Worm (Caenorhabditis elegans) whole organism, L4 larva: ENCODE measurements around the gene M01H9.3.

Experiments used
- F37D6.2 ChIP-seq: sonication (generic microtip); optimal IDR thresholded peaks from 2 replicates; lab custom pipeline; 2016; ENCODE audit warnings: mild to moderate bottlenecking, missing genetic modification characterization, missing compliant biosample characterization
- F44E2.7 ChIP-seq: fragments of 200-800 bp; sonication (Bioruptor generic); IDR thresholded peaks from 2 replicates; pipeline ENCODE4 v2.1.2; 2022; ENCODE audit warnings: missing genetic modification characterization, missing compliant biosample characterization
- T26A8.4 ChIP-seq: fragments of 200-800 bp; sonication (Bioruptor generic); IDR thresholded peaks from 2 replicates; pipeline ENCODE4 v1.3.6; 2022; ENCODE audit warnings: missing genetic modification characterization, missing compliant biosample characterization
- Y105C5A.15 ChIP-seq: fragments of 200-800 bp; sonication (Bioruptor generic); IDR thresholded peaks from 2 replicates; pipeline ENCODE4 v1.3.6; 2022; ENCODE audit warnings: missing genetic modification characterization, missing compliant biosample characterization
- Y75B8A.6 ChIP-seq: fragments of 200-800 bp; sonication (Bioruptor generic); IDR thresholded peaks from 2 replicates; pipeline ENCODE4 v1.3.6; 2022; ENCODE audit warnings: missing genetic modification reagents, missing genetic modification characterization, missing compliant biosample characterization
- aly-2 ChIP-seq: sonication (generic microtip); optimal IDR thresholded peaks from 2 replicates; lab custom pipeline; 2018; ENCODE audit warnings: missing biosample characterization, missing genetic modification characterization
- ama-1 ChIP-seq: fragments of 150-350 bp; optimal IDR thresholded peaks from 2 replicates; lab custom pipeline; 2014; ENCODE audit warnings: inconsistent platforms, mixed read lengths
- arid-1 ChIP-seq: fragments of 200-800 bp; sonication (Bioruptor generic); conservative IDR thresholded peaks from 2 replicates; pipeline ENCODE4 v1.3.6; 2022; ENCODE audit warnings: missing genetic modification reagents, missing genetic modification characterization, missing compliant biosample characterization
- attf-4 ChIP-seq: sonication (generic microtip); optimal IDR thresholded peaks from 3 replicates; lab custom pipeline; 2017; ENCODE audit warnings: missing biosample characterization, missing genetic modification characterization
- ceh-20 ChIP-seq: fragments of 200-800 bp; sonication (Bioruptor generic); IDR thresholded peaks from 2 replicates; pipeline ENCODE4 v1.3.6; 2022; ENCODE audit warnings: missing genetic modification reagents, missing genetic modification characterization, missing compliant biosample characterization
- ceh-28 ChIP-seq: fragments of 150-350 bp; optimal IDR thresholded peaks from 2 replicates; lab custom pipeline; 2014; ENCODE audit warnings: missing biosample characterization, missing genetic modification reagents, missing genetic modification characterization
- ceh-44 ChIP-seq: fragments of 200-800 bp; sonication (Bioruptor generic); IDR thresholded peaks from 2 replicates; pipeline ENCODE4 v1.3.6; 2022; ENCODE audit warnings: missing genetic modification reagents, missing genetic modification characterization, missing compliant biosample characterization
- cey-2 ChIP-seq: sonication (generic microtip); optimal IDR thresholded peaks from 3 replicates; lab custom pipeline; 2017; ENCODE audit warnings: missing genetic modification characterization, mild to moderate bottlenecking, missing compliant biosample characterization, antibody characterized with exemption, borderline replicate concordance; ENCODE audit not compliant: insufficient read depth
- daf-16 ChIP-seq, 3 experiments: sonication (generic microtip); optimal IDR thresholded peaks; 2 replicates each; lab custom pipeline; 2016 to 2017; ENCODE audit warnings: missing genetic modification characterization in 3 of 3, missing genetic modification reagents in 3 of 3, mild to moderate bottlenecking in 2 of 3, missing compliant biosample characterization in 2 of 3, missing biosample characterization in 1 of 3, moderate library complexity in 1 of 3
- daf-8 ChIP-seq: fragments of 200-800 bp; sonication (Bioruptor generic); IDR thresholded peaks from 2 replicates; pipeline ENCODE4 v1.3.6; 2022; ENCODE audit warnings: missing genetic modification characterization, missing compliant biosample characterization
- dve-1 ChIP-seq: sonication (generic microtip); optimal IDR thresholded peaks from 2 replicates; lab custom pipeline; 2017; ENCODE audit warnings: antibody characterized with exemption, mild to moderate bottlenecking, missing genetic modification characterization, missing compliant biosample characterization; ENCODE audit not compliant: insufficient read depth
- fkh-10 ChIP-seq: fragments of 150-350 bp; optimal IDR thresholded peaks from 2 replicates; lab custom pipeline; 2014; ENCODE audit warnings: missing biosample characterization, missing genetic modification reagents, missing genetic modification characterization
- fos-1 ChIP-seq: fragments of 150-350 bp; optimal IDR thresholded peaks from 2 replicates; lab custom pipeline; 2014; ENCODE audit warnings: missing biosample characterization, missing genetic modification characterization
- hif-1 ChIP-seq, 2 experiments: sonication (generic microtip); optimal IDR thresholded peaks; 2 replicates each; lab custom pipeline; 2016 to 2017; ENCODE audit warnings: missing compliant biosample characterization in 2 of 2, missing genetic modification characterization in 2 of 2, missing genetic modification reagents in 2 of 2, missing genotype in 2 of 2, mild to moderate bottlenecking in 1 of 2
- hmg-1.1 ChIP-seq: fragments of 200-800 bp; sonication (Bioruptor generic); IDR thresholded peaks from 2 replicates; pipeline ENCODE4 v1.3.6; 2022; ENCODE audit warnings: missing genetic modification reagents, missing genetic modification characterization, missing compliant biosample characterization
- lim-7 ChIP-seq: fragments of 200-800 bp; sonication (Bioruptor generic); IDR thresholded peaks from 2 replicates; pipeline ENCODE4 v1.3.6; 2022; ENCODE audit warnings: missing genetic modification characterization, missing compliant biosample characterization
- lin-29 ChIP-seq: fragments of 200-800 bp; sonication (Bioruptor generic); IDR thresholded peaks from 2 replicates; pipeline ENCODE4 v1.3.6; 2022; ENCODE audit warnings: missing genetic modification reagents, missing genetic modification characterization, missing compliant biosample characterization
- lin-38 ChIP-seq: fragments of 200-800 bp; sonication (Bioruptor generic); IDR thresholded peaks from 2 replicates; pipeline ENCODE4 v1.3.6; 2022; ENCODE audit warnings: missing genetic modification reagents, missing genetic modification characterization, missing compliant biosample characterization
- madf-9 ChIP-seq: fragments of 200-800 bp; sonication (Bioruptor generic); conservative IDR thresholded peaks from 2 replicates; pipeline ENCODE4 v1.3.6; 2022; ENCODE audit warnings: missing genetic modification reagents, missing genetic modification characterization, missing compliant biosample characterization
- mxl-3 ChIP-seq: fragments of 200-800 bp; sonication (Bioruptor generic); optimal IDR thresholded peaks from 2 replicates; lab custom pipeline; 2018; ENCODE audit warnings: mild to moderate bottlenecking, missing genetic modification characterization, missing compliant biosample characterization
- nhr-102 ChIP-seq: sonication (generic microtip); optimal IDR thresholded peaks from 2 replicates; lab custom pipeline; 2016; ENCODE audit warnings: mild to moderate bottlenecking, missing genetic modification characterization, moderate library complexity, missing compliant biosample characterization
- nhr-11 ChIP-seq: fragments of 150-350 bp; optimal IDR thresholded peaks from 2 replicates; lab custom pipeline; 2014; ENCODE audit warnings: missing biosample characterization, missing genetic modification characterization
- nhr-237 ChIP-seq: sonication (generic microtip); optimal IDR thresholded peaks from 2 replicates; lab custom pipeline; 2017; ENCODE audit warnings: missing biosample characterization, missing genetic modification characterization
- nhr-25 ChIP-seq: sonication (generic microtip); optimal IDR thresholded peaks from 2 replicates; lab custom pipeline; 2017; ENCODE audit warnings: missing genetic modification characterization, mild to moderate bottlenecking, missing compliant biosample characterization, antibody characterized with exemption, moderate library complexity, borderline replicate concordance; ENCODE audit not compliant: insufficient read depth
- nhr-28 ChIP-seq: fragments of 150-350 bp; optimal IDR thresholded peaks from 2 replicates; lab custom pipeline; 2014; ENCODE audit warnings: missing biosample characterization, missing genetic modification characterization
- nhr-41 ChIP-seq: fragments of 200-800 bp; sonication (Bioruptor generic); IDR thresholded peaks from 2 replicates; pipeline ENCODE4 v1.3.6; 2022; ENCODE audit warnings: missing genetic modification reagents, missing genetic modification characterization, missing compliant biosample characterization
- nhr-76 ChIP-seq: fragments of 150-350 bp; optimal IDR thresholded peaks from 2 replicates; lab custom pipeline; 2014; ENCODE audit warnings: missing biosample characterization, missing genetic modification characterization
- pha-4 ChIP-seq, 2 experiments: fragments of 150-350 bp in 1 of 2; fragments of 200-800 bp in 1 of 2; sonication (Bioruptor generic) in 1 of 2; IDR thresholded peaks in 1 of 2; optimal IDR thresholded peaks in 1 of 2; 2 replicates each; pipeline versions ENCODE4 v1.3.6 to Lab custom; 2014 to 2022; ENCODE audit warnings: missing genetic modification characterization in 2 of 2, missing genetic modification reagents in 2 of 2, missing biosample characterization in 1 of 2, missing compliant biosample characterization in 1 of 2
- saeg-2 ChIP-seq: fragments of 200-800 bp; sonication (Bioruptor generic); IDR thresholded peaks from 2 replicates; pipeline ENCODE4 v1.3.6; 2022; ENCODE audit warnings: missing genetic modification reagents, missing genetic modification characterization, missing compliant biosample characterization
- snpc-4 ChIP-seq: fragments of 150-350 bp; optimal IDR thresholded peaks from 2 replicates; lab custom pipeline; 2014; ENCODE audit warnings: missing biosample characterization, missing genetic modification characterization
- spr-3 ChIP-seq: fragments of 200-800 bp; sonication (Bioruptor generic); optimal IDR thresholded peaks from 2 replicates; lab custom pipeline; 2018; ENCODE audit warnings: mild to moderate bottlenecking, missing genetic modification characterization, missing compliant biosample characterization
- tra-1 ChIP-seq: fragments of 200-800 bp; sonication (Bioruptor generic); IDR thresholded peaks from 2 replicates; pipeline ENCODE4 v1.3.6; 2022; ENCODE audit warnings: missing genetic modification reagents, missing genetic modification characterization, missing compliant biosample characterization
- unc-62 ChIP-seq, 3 experiments: fragments of 150-350 bp in 1 of 3; sonication (generic microtip); optimal IDR thresholded peaks in 2 of 3; peaks in 1 of 3; 1 replicate in 1 of 3; 2 replicates in 2 of 3; lab custom pipeline; 2014 to 2017; ENCODE audit warnings: missing biosample characterization in 3 of 3, missing genetic modification characterization in 3 of 3, missing genetic modification reagents in 3 of 3, missing genotype in 1 of 3
- zfp-2 ChIP-seq: sonication (generic microtip); optimal IDR thresholded peaks from 2 replicates; lab custom pipeline; 2016; ENCODE audit warnings: mild to moderate bottlenecking, missing genetic modification characterization, missing compliant biosample characterization
- ztf-7 ChIP-seq: fragments of 150-350 bp; optimal IDR thresholded peaks from 2 replicates; lab custom pipeline; 2014; ENCODE audit warnings: missing biosample characterization, missing genetic modification characterization

Gene M01H9.3

DNA sequence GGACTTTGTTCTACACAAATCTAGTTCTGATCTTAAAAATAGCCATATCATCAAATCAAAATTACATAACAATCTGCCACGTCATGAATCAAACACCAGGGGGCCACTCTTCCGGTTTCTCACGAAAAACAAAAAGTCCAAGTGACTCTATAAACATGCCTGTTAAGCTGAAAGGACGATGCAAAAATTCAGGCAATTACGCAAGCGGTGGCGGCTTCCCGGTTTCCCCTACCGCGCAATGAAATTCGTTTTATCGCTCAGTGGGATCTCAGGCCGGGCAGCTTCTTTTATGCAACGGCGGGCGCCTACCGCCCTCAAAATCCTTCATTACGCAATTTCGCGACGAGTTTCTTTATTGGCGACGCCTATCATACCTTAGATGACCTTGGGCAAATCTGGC lies 42.9 kb upstream of the M01H9.3 start:
- TF ChIP-seq lin-29 (GFP tag; lab: Robert Waterston, UW): 0 out of 2 replicates have a peak, but pooled peaks have one; percentile 22
- TF ChIP-seq cey-2 (tag; lab: Kevin White, UChicago): no peak
- TF ChIP-seq nhr-237 (tag; lab: Kevin White, UChicago): no peak
- TF ChIP-seq T26A8.4 (GFP tag; lab: Robert Waterston, UW): peak; percentile 20; the same call in 1 of the 2 replicates
- peak; percentile 18 for TF ChIP-seq nhr-102 (tag; lab: Kevin White, UChicago)
- no peak for TF ChIP-seq nhr-41 (GFP tag; lab: Robert Waterston, UW)
- TF ChIP-seq ama-1: peak; percentile 63
- no peak for TF ChIP-seq F37D6.2 (tag; lab: Kevin White, UChicago)
- 0 out of 2 replicates have a peak, but pooled peaks have one; percentile 14 for TF ChIP-seq arid-1 (GFP tag; lab: Robert Waterston, UW)
- no peak for TF ChIP-seq lim-7 (GFP tag; lab: Robert Waterston, UW)
- TF ChIP-seq zfp-2 (tag; lab: Kevin White, UChicago): no peak
- no peak for TF ChIP-seq snpc-4 (tag; lab: Kevin White, UChicago)
- TF ChIP-seq nhr-76 (tag; lab: Kevin White, UChicago): no peak
- TF ChIP-seq, all 104 proteins: peak for 5

DNA sequence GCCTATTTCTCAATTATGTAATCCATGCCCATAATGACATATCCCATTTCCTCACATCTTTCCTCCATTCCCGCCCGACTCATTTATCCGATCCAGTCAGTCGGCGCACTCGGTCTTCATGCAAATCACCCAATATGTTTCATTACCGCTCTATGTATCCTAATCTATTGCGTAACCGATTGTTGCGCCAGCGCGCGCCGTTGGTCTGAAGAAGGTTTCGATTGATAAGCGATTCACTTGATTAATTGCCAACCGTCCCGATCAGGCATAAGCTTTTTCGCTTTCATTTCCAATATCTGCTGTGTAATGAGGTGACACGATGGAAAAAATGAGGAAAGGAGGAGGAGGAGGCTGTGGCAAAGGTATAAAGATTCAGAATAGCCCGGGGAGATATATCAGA lies 41.3 kb upstream of the M01H9.3 start:
- TF ChIP-seq nhr-25 (tag; lab: Kevin White, UChicago) (no peak), spr-3 (GFP tag; lab: Kevin White, UChicago) (no peak), nhr-11 (no peak), ceh-28 (tag; lab: Kevin White, UChicago) (no peak), dve-1 (tag; lab: Kevin White, UChicago) (no peak), pha-4 (GFP tag; IDR thresholded peaks at IDR 0.05; lab: Robert Waterston, UW) (no peak), pha-4 (tag; optimal IDR thresholded peaks at IDR 0.05; lab: Kevin White, UChicago) (no peak), ceh-20 (no peak), nhr-28 (tag; lab: Kevin White, UChicago) (peak; percentile 5), mxl-3 (GFP tag; lab: Kevin White, UChicago) (peak; percentile 39)

DNA sequence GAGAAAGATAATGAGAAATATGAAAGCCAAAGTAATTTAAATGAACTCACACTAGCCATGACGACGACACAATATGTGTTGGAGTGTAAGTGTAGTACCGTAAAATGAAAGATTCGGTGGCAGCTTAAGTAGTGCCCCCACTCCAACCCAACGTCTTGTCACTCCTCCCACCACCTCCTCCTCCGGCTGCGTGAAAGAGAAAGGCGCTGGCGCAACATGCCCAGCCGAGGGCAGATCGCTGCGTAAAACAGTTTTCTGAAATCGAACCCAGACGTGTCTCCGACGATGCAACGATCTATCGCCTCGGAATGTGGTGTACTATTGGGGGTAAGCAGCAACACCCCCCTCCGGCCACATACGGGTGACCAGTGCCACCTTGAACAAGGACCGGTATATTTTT lies 40.2 kb upstream of the M01H9.3 start, which contains the start of gene ZK180.5:
Gene ZK180.5 (minus strand): TSS at position 101 of the 400 bp plus-strand sequence.
- TF ChIP-seq unc-62 (GFP tag; optimal IDR thresholded peaks at IDR 0.05 in 1 of 2; lab: Kevin White, UChicago) (no peak), unc-62 (tag; optimal IDR thresholded peaks at IDR 0.05; lab: Kevin White, UChicago) (no peak), hmg-1.1 (no peak), daf-8 (GFP tag; lab: Robert Waterston, UW) (no peak), tra-1 (GFP tag; lab: Robert Waterston, UW) (no peak), saeg-2 (GFP tag; lab: Robert Waterston, UW) (no peak), aly-2 (tag; lab: Kevin White, UChicago) (no peak), fos-1 (no peak), hif-1 (tag; optimal IDR thresholded peaks at IDR 0.05; lab: Kevin White, UChicago) (no peak), ceh-44 (GFP tag; lab: Robert Waterston, UW) (no peak), nhr-102 (tag; lab: Kevin White, UChicago) (no peak), daf-16 (GFP tag; optimal IDR thresholded peaks at IDR 0.05; lab: Kevin White, UChicago) (no peak), daf-16 (tag; optimal IDR thresholded peaks at IDR 0.05; lab: Kevin White, UChicago) (no peak), attf-4 (no peak), ztf-7 (tag; lab: Kevin White, UChicago) (no peak), lin-38 (no peak), F44E2.7 (GFP tag; lab: Robert Waterston, UW) (no peak), fkh-10 (GFP tag; lab: Kevin White, UChicago) (no peak), nhr-28 (tag; lab: Kevin White, UChicago) (no peak), Y75B8A.6 (GFP tag; lab: Robert Waterston, UW) (no peak), Y105C5A.15 (GFP tag; lab: Robert Waterston, UW) (no peak), madf-9 (GFP tag; lab: Robert Waterston, UW) (no peak)
